Worm (Caenorhabditis elegans) whole organism, L2 larva: ENCODE results near the gene F54B3.4.
"Not testable (repeated sequence)": the region's sequence is repeated elsewhere in the genome, so short reads cannot be mapped to it uniquely, and the experiment has no call there.

ENCODE experiments used
- C34F6.9 ChIP-seq: fragments of 150-350 bp; optimal IDR thresholded peaks from 2 replicates; lab custom pipeline; 2014; ENCODE audit warnings: missing biosample characterization, missing genetic modification characterization
- F13H6.1 ChIP-seq: sonication (generic microtip); optimal IDR thresholded peaks from 2 replicates; lab custom pipeline; 2016; ENCODE audit warnings: missing genetic modification characterization, missing compliant biosample characterization
- Y55F3AM.14 ChIP-seq: fragments of 200-800 bp; sonication (Bioruptor generic); optimal IDR thresholded peaks from 2 replicates; lab custom pipeline; 2018; ENCODE audit warnings: mild to moderate bottlenecking, missing genetic modification characterization, missing compliant biosample characterization
- ZK546.5 ChIP-seq: sonication (generic microtip); optimal IDR thresholded peaks from 2 replicates; lab custom pipeline; 2017; ENCODE audit warnings: missing biosample characterization, missing genetic modification characterization
- blmp-1 ChIP-seq: sonication (generic microtip); optimal IDR thresholded peaks from 2 replicates; lab custom pipeline; 2017; ENCODE audit warnings: missing genetic modification characterization, mild to moderate bottlenecking, missing compliant biosample characterization, antibody characterized with exemption, moderate library complexity; ENCODE audit not compliant: insufficient read depth
- ceh-16 ChIP-seq: fragments of 150-350 bp; optimal IDR thresholded peaks from 2 replicates; lab custom pipeline; 2014; ENCODE audit warnings: missing biosample characterization, missing genetic modification characterization
- ceh-82 ChIP-seq: fragments of 150-350 bp; optimal IDR thresholded peaks from 2 replicates; lab custom pipeline; 2014; ENCODE audit warnings: missing biosample characterization, missing genetic modification characterization
- crh-2 ChIP-seq: sonication (generic microtip); optimal IDR thresholded peaks from 2 replicates; lab custom pipeline; 2017; ENCODE audit warnings: missing biosample characterization, missing genetic modification characterization
- dmd-4 ChIP-seq: sonication (generic microtip); optimal IDR thresholded peaks from 2 replicates; lab custom pipeline; 2017; ENCODE audit warnings: missing biosample characterization, missing genetic modification characterization
- fos-1 ChIP-seq: fragments of 150-350 bp; optimal IDR thresholded peaks from 2 replicates; lab custom pipeline; 2014; ENCODE audit warnings: missing biosample characterization, missing genetic modification characterization
- gmeb-1 ChIP-seq: fragments of 150-350 bp; optimal IDR thresholded peaks from 2 replicates; lab custom pipeline; 2014; ENCODE audit warnings: missing biosample characterization, missing genetic modification characterization
- lin-11 ChIP-seq: fragments of 150-350 bp; sonication (generic microtip); optimal IDR thresholded peaks from 2 replicates; lab custom pipeline; 2014; ENCODE audit warnings: missing biosample characterization, missing genetic modification characterization, inconsistent platforms, mixed read lengths
- lin-39 ChIP-seq: fragments of 150-350 bp; optimal IDR thresholded peaks from 2 replicates; lab custom pipeline; 2014; ENCODE audit warnings: missing biosample characterization, missing genetic modification reagents, missing genetic modification characterization
- mab-5 ChIP-seq: fragments of 150-350 bp; optimal IDR thresholded peaks from 2 replicates; lab custom pipeline; 2014; ENCODE audit warnings: missing biosample characterization, missing genetic modification characterization
- mbf-1 ChIP-seq: sonication (generic microtip); optimal IDR thresholded peaks from 2 replicates; lab custom pipeline; 2017; ENCODE audit warnings: missing biosample characterization, missing genetic modification characterization
- mdl-1 ChIP-seq, 2 experiments: fragments of 150-350 bp in 1 of 2; sonication (generic microtip) in 1 of 2; optimal IDR thresholded peaks; 2 replicates each; lab custom pipeline; 2017; ENCODE audit warnings: missing biosample characterization in 2 of 2, missing genetic modification characterization in 2 of 2
- nhr-10 ChIP-seq: sonication (generic microtip); optimal IDR thresholded peaks from 2 replicates; lab custom pipeline; 2017; ENCODE audit warnings: missing biosample characterization, missing genetic modification characterization
- nhr-11 ChIP-seq: fragments of 150-350 bp; optimal IDR thresholded peaks from 2 replicates; lab custom pipeline; 2014; ENCODE audit warnings: missing biosample characterization, missing genetic modification characterization
- nhr-12 ChIP-seq: fragments of 150-350 bp; optimal IDR thresholded peaks from 2 replicates; lab custom pipeline; 2014; ENCODE audit warnings: missing biosample characterization, missing genetic modification characterization
- nhr-21 ChIP-seq: fragments of 150-350 bp; optimal IDR thresholded peaks from 2 replicates; lab custom pipeline; 2014; ENCODE audit warnings: missing biosample characterization, missing genetic modification characterization
- nhr-23 ChIP-seq: fragments of 150-350 bp; optimal IDR thresholded peaks from 2 replicates; lab custom pipeline; 2014; ENCODE audit warnings: missing biosample characterization, missing genetic modification reagents, missing genetic modification characterization
- nhr-25 ChIP-seq: fragments of 150-350 bp; sonication (generic microtip); optimal IDR thresholded peaks from 3 replicates; lab custom pipeline; 2014; ENCODE audit warnings: missing biosample characterization, missing genetic modification characterization
- nhr-6 ChIP-seq: fragments of 150-350 bp; optimal IDR thresholded peaks from 2 replicates; lab custom pipeline; 2014; ENCODE audit warnings: missing biosample characterization, missing genetic modification characterization
- nhr-77 ChIP-seq: fragments of 150-350 bp; optimal IDR thresholded peaks from 2 replicates; lab custom pipeline; 2014; ENCODE audit warnings: missing biosample characterization, missing genetic modification characterization
- peb-1 ChIP-seq: fragments of 150-350 bp; optimal IDR thresholded peaks from 2 replicates; lab custom pipeline; 2014; ENCODE audit warnings: missing biosample characterization, missing genetic modification characterization
- skn-1 ChIP-seq: sonication (generic microtip); optimal IDR thresholded peaks from 2 replicates; lab custom pipeline; 2017; ENCODE audit warnings: missing biosample characterization, missing genetic modification characterization
- sma-9 ChIP-seq, 2 experiments: fragments of 150-350 bp in 1 of 2; sonication (generic microtip) in 1 of 2; optimal IDR thresholded peaks; 2 replicates each; lab custom pipeline; 2014 to 2016; ENCODE audit warnings: missing genetic modification characterization in 2 of 2, mild to moderate bottlenecking in 1 of 2, missing biosample characterization in 1 of 2, missing compliant biosample characterization in 1 of 2, missing genetic modification reagents in 1 of 2, moderate library complexity in 1 of 2
- snpc-4 ChIP-seq: fragments of 150-350 bp; optimal IDR thresholded peaks from 2 replicates; lab custom pipeline; 2014; ENCODE audit warnings: missing biosample characterization, missing genetic modification characterization
- unc-39 ChIP-seq: fragments of 150-350 bp; optimal IDR thresholded peaks from 2 replicates; lab custom pipeline; 2014; ENCODE audit warnings: missing biosample characterization, missing genetic modification characterization
- unc-55 ChIP-seq: fragments of 150-350 bp; sonication (generic microtip); optimal IDR thresholded peaks from 3 replicates; lab custom pipeline; 2014; ENCODE audit warnings: missing biosample characterization, missing genetic modification reagents, missing genetic modification characterization
- unc-62 ChIP-seq: fragments of 150-350 bp; optimal IDR thresholded peaks from 2 replicates; lab custom pipeline; 2014; ENCODE audit warnings: missing biosample characterization, missing genetic modification reagents, missing genetic modification characterization
- zag-1 ChIP-seq: fragments of 150-350 bp; optimal IDR thresholded peaks from 2 replicates; lab custom pipeline; 2014; ENCODE audit warnings: missing biosample characterization, missing genetic modification characterization
- ztf-1 ChIP-seq: fragments of 200-800 bp; sonication (Bioruptor generic); conservative IDR thresholded peaks from 2 replicates; pipeline ENCODE4 v1.3.6; 2022; ENCODE audit warnings: missing genetic modification characterization, missing compliant biosample characterization
- ztf-4 ChIP-seq: fragments of 150-350 bp; optimal IDR thresholded peaks from 2 replicates; lab custom pipeline; 2014; ENCODE audit warnings: missing biosample characterization, missing genetic modification characterization

F54B3.4 gene

ce11 chrII:10247594-10248283, 23.3 kb downstream of the F54B3.4 start, which contains the start of gene nrde-2:
TSS of gene nrde-2 (minus strand) at chrII:10247638.
- TF ChIP-seq skn-1 (tag; lab: Kevin White, UChicago); nhr-77 (tag; lab: Kevin White, UChicago); mab-5: not testable (repeated sequence)
- TF ChIP-seq, all 48 proteins: peak for 0; not testable (repeated sequence) for 48

ce11 chrII:10247154-10247553, 23.8 kb downstream of the F54B3.4 start:
- TF ChIP-seq ceh-16 (tag; lab: Kevin White, UChicago) = no peak
- no peak for TF ChIP-seq nhr-21 (tag; lab: Kevin White, UChicago)
- TF ChIP-seq mab-5 = no peak
- no peak for TF ChIP-seq lin-11
- TF ChIP-seq nhr-77 (tag; lab: Kevin White, UChicago) = no peak
- TF ChIP-seq fos-1 (tag; lab: Kevin White, UChicago) = no peak
- TF ChIP-seq unc-55 (GFP tag; lab: Kevin White, UChicago) = no peak
- TF ChIP-seq sma-9 (GFP tag; optimal IDR thresholded peaks at IDR 0.05; lab: Kevin White, UChicago) = no peak
- no peak for TF ChIP-seq sma-9 (tag; optimal IDR thresholded peaks at IDR 0.05; lab: Kevin White, UChicago)
- TF ChIP-seq unc-39 (tag; lab: Kevin White, UChicago) = no peak
- no peak for TF ChIP-seq nhr-25 (tag; lab: Kevin White, UChicago)
- TF ChIP-seq Y55F3AM.14 (GFP tag; lab: Kevin White, UChicago) = no peak
- no peak for TF ChIP-seq C34F6.9 (tag; lab: Kevin White, UChicago)
- no peak for TF ChIP-seq lin-39 (tag; lab: Kevin White, UChicago)
- TF ChIP-seq nhr-10 = no peak
- TF ChIP-seq peb-1 (tag; lab: Kevin White, UChicago) = no peak
- no peak for TF ChIP-seq nhr-11 (tag; lab: Kevin White, UChicago)

- TF ChIP-seq mab-5 (no peak), unc-39 (tag; lab: Kevin White, UChicago) (no peak), nhr-11 (tag; lab: Kevin White, UChicago) (no peak), nhr-6 (no peak), ZK546.5 (tag; lab: Kevin White, UChicago) (no peak), crh-2 (no peak), skn-1 (tag; lab: Kevin White, UChicago) (no peak), nhr-12 (tag; lab: Kevin White, UChicago) (no peak), blmp-1 (tag; lab: Kevin White, UChicago) (no peak), nhr-23 (tag; lab: Kevin White, UChicago) (no peak), mdl-1 (tag; optimal IDR thresholded peaks at IDR 0.05; lab: Kevin White, UChicago) (no peak), ceh-16 (tag; lab: Kevin White, UChicago) (no peak), unc-62 (GFP tag; lab: Kevin White, UChicago) (no peak), snpc-4 (no peak), gmeb-1 (no peak), ztf-4 (tag; lab: Kevin White, UChicago) (no peak), Y55F3AM.14 (GFP tag; lab: Kevin White, UChicago) (no peak), C34F6.9 (tag; lab: Kevin White, UChicago) (no peak)
Measured at ce11 chrII:10245612-10246011, 25.4 kb downstream of the F54B3.4 start.

- TF ChIP-seq dmd-4 (tag; lab: Kevin White, UChicago) (no peak), nhr-25 (tag; lab: Kevin White, UChicago) (no peak), gmeb-1 (no peak), ceh-82 (no peak), mbf-1 (no peak)
Measured at ce11 chrII:10242294-10242693, 28.7 kb downstream of the F54B3.4 start, which contains the start of gene mrps-14. TSS of gene mrps-14 (minus strand) at chrII:10242490.

ce11 chrII:10239595-10239994, 31.4 kb downstream of the F54B3.4 start, which contains the start of gene mec-15:
TSS of gene mec-15 (minus strand) at chrII:10239695.
- TF ChIP-seq unc-39 (tag; lab: Kevin White, UChicago) (no peak), F13H6.1 (tag; lab: Kevin White, UChicago) (no peak), zag-1 (tag; lab: Kevin White, UChicago) (no peak), ztf-1 (GFP tag; lab: Robert Waterston, UW) (no peak), nhr-21 (tag; lab: Kevin White, UChicago) (no peak), ztf-4 (tag; lab: Kevin White, UChicago) (no peak)
